Fruit fly (Drosophila melanogaster) whole organism, embryonic: ENCODE data around the gene Doc2.

ENCODE experiments used
- CG10274 ChIP-seq: fragments of 200-800 bp; sonication (Bioruptor generic); optimal IDR thresholded peaks from 3 replicates; lab custom pipeline; 2017; ENCODE audit warnings: missing biosample characterization, mild to moderate bottlenecking, missing genetic modification characterization
- CG12942 ChIP-seq: fragments of 200-800 bp; sonication (Bioruptor generic); optimal IDR thresholded peaks from 3 replicates; lab custom pipeline; 2016; ENCODE audit warnings: missing biosample characterization, missing genetic modification characterization
- CG13296 ChIP-seq: fragments of 200-800 bp; sonication (Bioruptor generic); optimal IDR thresholded peaks from 3 replicates; lab custom pipeline; 2018; ENCODE audit warnings: missing biosample characterization, mild to moderate bottlenecking, missing genetic modification characterization
- CG13424 ChIP-seq: fragments of 200-800 bp; sonication (Bioruptor generic); optimal IDR thresholded peaks from 2 replicates; lab custom pipeline; 2019; ENCODE audit warnings: missing biosample characterization, mild to moderate bottlenecking, missing genetic modification characterization, moderate library complexity
- CG1602 ChIP-seq: fragments of 200-800 bp; sonication (Bioruptor generic); optimal IDR thresholded peaks from 3 replicates; lab custom pipeline; 2016; ENCODE audit warnings: missing biosample characterization, missing genetic modification characterization
- CG17612 ChIP-seq: fragments of 200-800 bp; sonication (Bioruptor generic); IDR thresholded peaks from 2 replicates; pipeline ENCODE4 v1.3.6; 2022; ENCODE audit warnings: missing biosample characterization, missing genetic modification characterization
- CG17802 ChIP-seq: fragments of 200-800 bp; sonication (Bioruptor generic); optimal IDR thresholded peaks from 2 replicates; lab custom pipeline; 2018; ENCODE audit warnings: missing biosample characterization, mild to moderate bottlenecking, missing genetic modification characterization, moderate library complexity
- CG3065 ChIP-seq: fragments of 200-800 bp; sonication (Bioruptor generic); optimal IDR thresholded peaks from 2 replicates; lab custom pipeline; 2016; ENCODE audit warnings: missing biosample characterization, missing genetic modification characterization
- CG34376 ChIP-seq: fragments of 200-800 bp; sonication (Bioruptor generic); optimal IDR thresholded peaks from 2 replicates; lab custom pipeline; 2018; ENCODE audit warnings: missing biosample characterization, mild to moderate bottlenecking, missing genetic modification characterization
- CG34422 ChIP-seq: fragments of 200-800 bp; sonication (Bioruptor generic); IDR thresholded peaks from 3 replicates; pipeline ENCODE4 v1.3.6; 2022; ENCODE audit warnings: missing biosample characterization, missing genetic modification characterization
- CG4424 ChIP-seq: fragments of 200-800 bp; sonication (Bioruptor generic); optimal IDR thresholded peaks from 3 replicates; lab custom pipeline; 2016; ENCODE audit warnings: missing biosample characterization, missing genetic modification characterization
- CG6175 ChIP-seq: fragments of 200-800 bp; sonication (Bioruptor generic); IDR thresholded peaks from 3 replicates; pipeline ENCODE4 v1.3.6; 2022; ENCODE audit warnings: missing biosample characterization, missing genetic modification characterization
- CG9215 ChIP-seq: fragments of 200-800 bp; sonication (Bioruptor generic); IDR thresholded peaks from 2 replicates; pipeline ENCODE4 v1.3.6; 2022; ENCODE audit warnings: missing biosample characterization, missing genetic modification characterization
- CG9437 ChIP-seq: fragments of 200-800 bp; sonication (Bioruptor generic); optimal IDR thresholded peaks from 2 replicates; lab custom pipeline; 2018; ENCODE audit warnings: missing biosample characterization, mild to moderate bottlenecking, missing genetic modification characterization
- CG9727 ChIP-seq: fragments of 200-800 bp; sonication (Bioruptor generic); optimal IDR thresholded peaks from 3 replicates; lab custom pipeline; 2017; ENCODE audit warnings: missing biosample characterization, mild to moderate bottlenecking, missing genetic modification characterization
- Camta ChIP-seq: fragments of 200-800 bp; sonication (Bioruptor generic); optimal IDR thresholded peaks from 2 replicates; lab custom pipeline; 2016; ENCODE audit warnings: missing biosample characterization, missing genetic modification characterization
- CrebB ChIP-seq: fragments of 200-800 bp; sonication (Bioruptor generic); optimal IDR thresholded peaks from 3 replicates; lab custom pipeline; 2018; ENCODE audit warnings: missing biosample characterization, mild to moderate bottlenecking, missing genetic modification characterization
- Fer1 ChIP-seq: fragments of 200-800 bp; sonication (Bioruptor generic); optimal IDR thresholded peaks from 2 replicates; lab custom pipeline; 2017; ENCODE audit warnings: missing biosample characterization, mild to moderate bottlenecking, missing genetic modification characterization
- Fer3 ChIP-seq: fragments of 200-800 bp; sonication (Bioruptor generic); optimal IDR thresholded peaks from 2 replicates; lab custom pipeline; 2018; ENCODE audit warnings: missing biosample characterization, mild to moderate bottlenecking, missing genetic modification characterization, moderate library complexity
- Hr78 ChIP-seq, 2 experiments: fragments of 200-800 bp in 1 of 2; fragments of >200 bp in 1 of 2; sonication (Bioruptor generic) in 1 of 2; optimal IDR thresholded peaks; 2 replicates each; lab custom pipeline; 2017 to 2019; ENCODE audit warnings: missing biosample characterization in 2 of 2, missing genetic modification characterization in 2 of 2, mild to moderate bottlenecking in 1 of 2, moderate library complexity in 1 of 2
- Meics ChIP-seq: fragments of 200-800 bp; sonication (Bioruptor generic); optimal IDR thresholded peaks from 2 replicates; lab custom pipeline; 2017; ENCODE audit warnings: missing biosample characterization, mild to moderate bottlenecking, missing genetic modification characterization
- Rfx ChIP-seq: fragments of 200-800 bp; sonication (Bioruptor generic); IDR thresholded peaks from 2 replicates; pipeline ENCODE4 v1.3.6; 2022; ENCODE audit warnings: missing biosample characterization, missing genetic modification characterization
- Sin3A ChIP-seq: fragments of >200 bp; optimal IDR thresholded peaks from 2 replicates; lab custom pipeline; 2018
- Tbp ChIP-seq: fragments of >200 bp; optimal IDR thresholded peaks from 2 replicates; lab custom pipeline; 2018; ENCODE audit warnings: missing biosample characterization, missing genetic modification characterization
- Usf ChIP-seq: fragments of 200-800 bp; sonication (Bioruptor generic); optimal IDR thresholded peaks from 2 replicates; lab custom pipeline; 2017; ENCODE audit warnings: missing genotype, missing biosample characterization, missing genetic modification characterization
- Xrp1 ChIP-seq: fragments of 200-800 bp; sonication (Bioruptor generic); IDR thresholded peaks from 2 replicates; pipeline ENCODE4 v1.3.6; 2022; ENCODE audit warnings: missing biosample characterization, missing genetic modification characterization
- YL-1 ChIP-seq: fragments of 200-800 bp; sonication (Bioruptor generic); optimal IDR thresholded peaks from 3 replicates; lab custom pipeline; 2017; ENCODE audit warnings: missing biosample characterization, mild to moderate bottlenecking, missing genetic modification characterization
- ato ChIP-seq: fragments of 200-800 bp; sonication (Bioruptor generic); IDR thresholded peaks from 2 replicates; pipeline ENCODE4 v1.3.6; 2022; ENCODE audit warnings: missing biosample characterization, missing genetic modification characterization; ENCODE audit not compliant: partially characterized antibody
- bsh ChIP-seq, 2 experiments: fragments of 200-800 bp; sonication (Bioruptor generic); optimal IDR thresholded peaks; 2 replicates each; lab custom pipeline; 2017 to 2018; ENCODE audit warnings: mild to moderate bottlenecking in 2 of 2, missing biosample characterization in 2 of 2, missing genetic modification characterization in 2 of 2, moderate library complexity in 1 of 2
- btn ChIP-seq: fragments of 200-800 bp; sonication (Bioruptor generic); optimal IDR thresholded peaks from 2 replicates; lab custom pipeline; 2016; ENCODE audit warnings: missing biosample characterization, missing genetic modification characterization
- cg ChIP-seq: fragments of 200-800 bp; sonication (Bioruptor generic); optimal IDR thresholded peaks from 3 replicates; lab custom pipeline; 2019; ENCODE audit warnings: missing biosample characterization, mild to moderate bottlenecking, missing genetic modification characterization, moderate library complexity
- croc ChIP-seq: fragments of 200-800 bp; sonication (Bioruptor generic); conservative IDR thresholded peaks from 3 replicates; pipeline ENCODE4 v1.3.6; 2022; ENCODE audit warnings: missing biosample characterization, missing genetic modification characterization
- disco-r ChIP-seq: fragments of 200-800 bp; sonication (Bioruptor generic); optimal IDR thresholded peaks from 2 replicates; lab custom pipeline; 2016; ENCODE audit warnings: missing biosample characterization, missing genetic modification characterization
- fd3F ChIP-seq: fragments of 200-800 bp; sonication (Bioruptor generic); optimal IDR thresholded peaks from 2 replicates; lab custom pipeline; 2018; ENCODE audit warnings: missing biosample characterization, mild to moderate bottlenecking, missing genetic modification characterization, moderate library complexity
- gem ChIP-seq: fragments of 200-800 bp; sonication (Bioruptor generic); optimal IDR thresholded peaks from 2 replicates; lab custom pipeline; 2019; ENCODE audit warnings: missing biosample characterization, mild to moderate bottlenecking, missing genetic modification characterization, moderate library complexity
- gsb-n ChIP-seq: fragments of 200-800 bp; sonication (Bioruptor generic); optimal IDR thresholded peaks from 3 replicates; lab custom pipeline; 2018; ENCODE audit warnings: missing biosample characterization, mild to moderate bottlenecking, missing genetic modification characterization
- h ChIP-seq: fragments of >200 bp; optimal IDR thresholded peaks from 2 replicates; lab custom pipeline; 2017
- inv ChIP-seq: fragments of 200-800 bp; sonication (Bioruptor generic); IDR thresholded peaks from 2 replicates; pipeline ENCODE4 v1.3.6; 2022; ENCODE audit warnings: missing biosample characterization, missing genetic modification characterization; ENCODE audit not compliant: partially characterized antibody
- ken ChIP-seq: fragments of 200-800 bp; sonication (Bioruptor generic); IDR thresholded peaks from 3 replicates; pipeline ENCODE4 v1.3.6; 2022; ENCODE audit warnings: missing biosample characterization, missing genetic modification characterization
- lbe ChIP-seq: fragments of 200-800 bp; sonication (Bioruptor generic); optimal IDR thresholded peaks from 2 replicates; lab custom pipeline; 2016; ENCODE audit warnings: missing biosample characterization, mild to moderate bottlenecking, missing genetic modification characterization
- mam ChIP-seq: fragments of 200-800 bp; sonication (Bioruptor generic); optimal IDR thresholded peaks from 3 replicates; lab custom pipeline; 2016; ENCODE audit warnings: missing biosample characterization, missing genetic modification characterization
- pan ChIP-seq, 4 experiments: fragments of >200 bp in 3 of 4; fragments of 200-800 bp in 1 of 4; sonication (Bioruptor generic) in 1 of 4; optimal IDR thresholded peaks in 3 of 4; IDR thresholded peaks in 1 of 4; 2 replicates each; pipeline versions ENCODE4 v1.3.6 to Lab custom; 2017 to 2022; ENCODE audit warnings: missing biosample characterization in 2 of 4, missing genetic modification characterization in 2 of 4, mixed read lengths in 1 of 4
- pfk ChIP-seq: fragments of 200-800 bp; sonication (Bioruptor generic); optimal IDR thresholded peaks from 2 replicates; lab custom pipeline; 2018; ENCODE audit warnings: missing biosample characterization, mild to moderate bottlenecking, missing genetic modification characterization, moderate library complexity
- pum ChIP-seq: fragments of 200-800 bp; sonication (Bioruptor generic); optimal IDR thresholded peaks from 2 replicates; lab custom pipeline; 2016; ENCODE audit warnings: missing biosample characterization, missing genetic modification characterization
- repo ChIP-seq: fragments of 200-800 bp; sonication (Bioruptor generic); optimal IDR thresholded peaks from 2 replicates; lab custom pipeline; 2016; ENCODE audit warnings: missing biosample characterization, missing genetic modification characterization
- sens ChIP-seq: fragments of 200-800 bp; sonication (Bioruptor generic); peaks from one replicate; lab custom pipeline; 2016; ENCODE audit warnings: missing biosample characterization, missing genetic modification characterization
- stwl ChIP-seq: fragments of 200-800 bp; sonication (Bioruptor generic); optimal IDR thresholded peaks from 3 replicates; lab custom pipeline; 2018; ENCODE audit warnings: missing biosample characterization, mild to moderate bottlenecking, missing genetic modification characterization, moderate library complexity
- tio ChIP-seq: fragments of 200-800 bp; sonication (Bioruptor generic); optimal IDR thresholded peaks from 2 replicates; lab custom pipeline; 2017; ENCODE audit warnings: missing biosample characterization, missing genetic modification characterization, inconsistent platforms
- tll ChIP-seq, 2 experiments: fragments of 200-800 bp in 1 of 2; fragments of >200 bp in 1 of 2; sonication (Bioruptor generic) in 1 of 2; optimal IDR thresholded peaks; 2 replicates each; lab custom pipeline; 2017 to 2019; ENCODE audit warnings: missing biosample characterization in 2 of 2, missing genetic modification characterization in 2 of 2, mild to moderate bottlenecking in 1 of 2, moderate library complexity in 1 of 2
- yki ChIP-seq: fragments of >200 bp; optimal IDR thresholded peaks from 3 replicates; lab custom pipeline; 2018

Doc2 gene

dm6 chr3L:8978678-8979413 lies 40.2 kb downstream of the Doc2 start:
- peak in 1 of 2 experiments; percentile 99 for TF ChIP-seq Hr78 (GFP tag; optimal IDR thresholded peaks at IDR 0.05; lab: Kevin White, UChicago)
- no peak for TF ChIP-seq gsb-n (tag; lab: Kevin White, UChicago)
- TF ChIP-seq yki (lab: Kevin White, UChicago) = no peak
- no peak for TF ChIP-seq CG13424 (tag; lab: Kevin White, UChicago)
- TF ChIP-seq CG17802 (tag; lab: Kevin White, UChicago) = no peak
- TF ChIP-seq CG10274 (GFP tag; lab: Kevin White, UChicago) = no peak
- peak; percentile 92 for TF ChIP-seq cg (GFP tag; lab: Kevin White, UChicago)
- TF ChIP-seq CG3065 = no peak
- no peak for TF ChIP-seq Usf (GFP tag; lab: Kevin White, UChicago)
- TF ChIP-seq CG17612 (GFP tag; lab: Robert Waterston, UW) = no peak
- TF ChIP-seq sens = peak; percentile 85
- no peak for TF ChIP-seq Meics (GFP tag; lab: Kevin White, UChicago)
- TF ChIP-seq lbe = no peak
- no peak for TF ChIP-seq CG13296 (GFP tag; lab: Kevin White, UChicago)
- no peak for TF ChIP-seq fd3F (GFP tag; lab: Kevin White, UChicago)
- TF ChIP-seq btn (GFP tag; lab: Kevin White, UChicago) = no peak
- no peak for TF ChIP-seq ato (GFP tag; lab: Robert Waterston, UW)
- TF ChIP-seq Sin3A (lab: Kevin White, UChicago) = no peak
- no peak for TF ChIP-seq stwl (tag; lab: Kevin White, UChicago)
- no peak for TF ChIP-seq ken (GFP tag; lab: Robert Waterston, UW)
- no peak for TF ChIP-seq Camta (GFP tag; lab: Kevin White, UChicago)
- no peak for TF ChIP-seq YL-1
- no peak for TF ChIP-seq disco-r (GFP tag; lab: Kevin White, UChicago)
- no peak for TF ChIP-seq mam (GFP tag; lab: Kevin White, UChicago)
- no peak for TF ChIP-seq repo (GFP tag; lab: Kevin White, UChicago)
- TF ChIP-seq croc (GFP tag; lab: Robert Waterston, UW) = no peak
- TF ChIP-seq pfk = no peak
- peak in 1 of 2 experiments; percentile 47 for TF ChIP-seq bsh (GFP tag; optimal IDR thresholded peaks at IDR 0.05; lab: Kevin White, UChicago)
- TF ChIP-seq pum (GFP tag; lab: Kevin White, UChicago) = no peak
- no peak for TF ChIP-seq Rfx (GFP tag; lab: Robert Waterston, UW)
- TF ChIP-seq CG9437 (GFP tag; lab: Kevin White, UChicago) = no peak
- TF ChIP-seq Fer1 (GFP tag; lab: Kevin White, UChicago) = peak; percentile 39
- peak; percentile 32 for TF ChIP-seq CrebB (tag; lab: Kevin White, UChicago)
- 0 out of 2 replicates have a peak, but pooled peaks have one; percentile 21 for TF ChIP-seq Xrp1
- no peak for TF ChIP-seq tll (GFP tag; optimal IDR thresholded peaks at IDR 0.05; lab: Kevin White, UChicago)
- TF ChIP-seq CG9727 (GFP tag; lab: Kevin White, UChicago) = no peak
- no peak for TF ChIP-seq pan (optimal IDR thresholded peaks at IDR 0.05; lab: Kevin White, UChicago)
- TF ChIP-seq pan (GFP tag; optimal IDR thresholded peaks at IDR 0.05 in 1 of 2, IDR thresholded peaks at IDR 0.05 in 1 of 2) = peak in 1 of 2 experiments; percentile 26
- no peak for TF ChIP-seq tio
- TF ChIP-seq CG4424 (GFP tag; lab: Kevin White, UChicago) = no peak
- TF ChIP-seq inv (GFP tag; lab: Robert Waterston, UW) = no peak
- TF ChIP-seq CG9215 (GFP tag; lab: Robert Waterston, UW) = no peak
- no peak for TF ChIP-seq CG1602
- no peak for TF ChIP-seq Fer3 (tag; lab: Kevin White, UChicago)
- peak; percentile 47 for TF ChIP-seq CG34376 (GFP tag; lab: Kevin White, UChicago)
- no peak for TF ChIP-seq CG12942 (GFP tag; lab: Kevin White, UChicago)
- peak; percentile 46 for TF ChIP-seq gem
- no peak for TF ChIP-seq CG6175 (GFP tag; lab: Robert Waterston, UW)
- TF ChIP-seq CG34422 (GFP tag; lab: Robert Waterston, UW) = peak; percentile 84; the same call in 1 of the 3 replicates
- TF ChIP-seq h (lab: Kevin White, UChicago) = no peak
- no peak for TF ChIP-seq Tbp (GFP tag; lab: Kevin White, UChicago)
